Worm (Caenorhabditis elegans) whole organism, mixed stage, embryonic: ENCODE data around the gene lgc-27.

ENCODE experiments used
- M03D4.4 ChIP-seq: sonication (generic microtip); optimal IDR thresholded peaks from 2 replicates; lab custom pipeline; 2017; ENCODE audit warnings: mild to moderate bottlenecking, missing genetic modification characterization, missing compliant biosample characterization
- bed-3 ChIP-seq: fragments of 200-800 bp; sonication (Bioruptor generic); optimal IDR thresholded peaks from 3 replicates; lab custom pipeline; 2018; ENCODE audit warnings: mild to moderate bottlenecking, missing genetic modification characterization, moderate library complexity, missing compliant biosample characterization
- blmp-1 ChIP-seq: fragments of 150-350 bp; optimal IDR thresholded peaks from 2 replicates; lab custom pipeline; 2014; ENCODE audit warnings: missing biosample characterization, missing genetic modification characterization
- ceh-39 ChIP-seq: fragments of 150-350 bp; optimal IDR thresholded peaks from 2 replicates; lab custom pipeline; 2014; ENCODE audit warnings: missing biosample characterization, missing genetic modification characterization
- ceh-43 ChIP-seq: fragments of 200-800 bp; sonication (Bioruptor generic); optimal IDR thresholded peaks from 2 replicates; lab custom pipeline; 2018; ENCODE audit warnings: mild to moderate bottlenecking, missing genetic modification characterization, moderate library complexity, missing compliant biosample characterization
- ceh-83 ChIP-seq: fragments of 200-800 bp; sonication (Bioruptor generic); optimal IDR thresholded peaks from 2 replicates; lab custom pipeline; 2018; ENCODE audit warnings: mild to moderate bottlenecking, missing genetic modification characterization, missing compliant biosample characterization
- ces-1 ChIP-seq: fragments of 150-350 bp; optimal IDR thresholded peaks from 2 replicates; lab custom pipeline; 2014; ENCODE audit warnings: missing biosample characterization, missing genetic modification reagents, missing genetic modification characterization
- cnd-1 ChIP-seq: fragments of 200-800 bp; sonication (Bioruptor generic); optimal IDR thresholded peaks from 2 replicates; lab custom pipeline; 2018; ENCODE audit warnings: mild to moderate bottlenecking, missing genetic modification characterization, missing compliant biosample characterization
- drap-1 ChIP-seq: fragments of 200-800 bp; sonication (Bioruptor generic); optimal IDR thresholded peaks from 3 replicates; lab custom pipeline; 2018; ENCODE audit warnings: mild to moderate bottlenecking, missing genetic modification characterization, missing compliant biosample characterization
- elt-1 ChIP-seq: sonication (generic microtip); optimal IDR thresholded peaks from 2 replicates; lab custom pipeline; 2017; ENCODE audit warnings: missing genetic modification characterization, mild to moderate bottlenecking, missing compliant biosample characterization, antibody characterized with exemption, moderate library complexity, borderline replicate concordance; ENCODE audit not compliant: insufficient read depth
- elt-3 ChIP-seq: fragments of 150-350 bp; optimal IDR thresholded peaks from 2 replicates; lab custom pipeline; 2014; ENCODE audit warnings: missing biosample characterization, missing genetic modification characterization
- flh-1 ChIP-seq: fragments of 200-800 bp; sonication (Bioruptor generic); optimal IDR thresholded peaks from 2 replicates; lab custom pipeline; 2018; ENCODE audit warnings: mild to moderate bottlenecking, missing genetic modification characterization, moderate library complexity, missing compliant biosample characterization
- ham-2 ChIP-seq: fragments of 200-800 bp; sonication (Bioruptor generic); optimal IDR thresholded peaks from 2 replicates; lab custom pipeline; 2018; ENCODE audit warnings: mild to moderate bottlenecking, missing genetic modification characterization, missing compliant biosample characterization
- hlh-1 ChIP-seq: fragments of 150-350 bp; optimal IDR thresholded peaks from 2 replicates; lab custom pipeline; 2014; ENCODE audit warnings: missing biosample characterization, missing genetic modification reagents, missing genetic modification characterization
- lin-13 ChIP-seq: fragments of 150-350 bp; optimal IDR thresholded peaks from 2 replicates; lab custom pipeline; 2014; ENCODE audit warnings: missing biosample characterization, missing genetic modification characterization
- lin-32 ChIP-seq: fragments of 200-800 bp; sonication (Bioruptor generic); optimal IDR thresholded peaks from 2 replicates; lab custom pipeline; 2018; ENCODE audit warnings: mild to moderate bottlenecking, missing genetic modification characterization, missing compliant biosample characterization
- lsy-2 ChIP-seq: fragments of 150-350 bp; optimal IDR thresholded peaks from 2 replicates; lab custom pipeline; 2014; ENCODE audit warnings: missing biosample characterization, missing genetic modification characterization
- mab-5 ChIP-seq: fragments of 150-350 bp; optimal IDR thresholded peaks from 2 replicates; lab custom pipeline; 2014; ENCODE audit warnings: missing biosample characterization, missing genetic modification characterization
- mep-1 ChIP-seq: fragments of 150-350 bp; optimal IDR thresholded peaks from 2 replicates; lab custom pipeline; 2017; ENCODE audit warnings: missing biosample characterization, missing genetic modification reagents, missing genetic modification characterization, inconsistent platforms
- mls-2 ChIP-seq: sonication (generic microtip); optimal IDR thresholded peaks from 2 replicates; lab custom pipeline; 2016; ENCODE audit warnings: mild to moderate bottlenecking, missing genetic modification characterization, moderate library complexity, missing compliant biosample characterization
- nhr-12 ChIP-seq: fragments of 150-350 bp; optimal IDR thresholded peaks from 2 replicates; lab custom pipeline; 2014; ENCODE audit warnings: missing biosample characterization, missing genetic modification characterization
- nhr-2 ChIP-seq: fragments of 150-350 bp; optimal IDR thresholded peaks from 2 replicates; lab custom pipeline; 2014; ENCODE audit warnings: missing biosample characterization, missing genetic modification characterization
- nhr-237 ChIP-seq: fragments of 150-350 bp; optimal IDR thresholded peaks from 2 replicates; lab custom pipeline; 2014; ENCODE audit warnings: missing biosample characterization, missing genetic modification characterization
- nhr-28 ChIP-seq: fragments of 150-350 bp; optimal IDR thresholded peaks from 2 replicates; lab custom pipeline; 2014; ENCODE audit warnings: missing biosample characterization, missing genetic modification characterization
- nhr-76 ChIP-seq: sonication (generic microtip); optimal IDR thresholded peaks from 2 replicates; lab custom pipeline; 2017; ENCODE audit warnings: missing biosample characterization, missing genetic modification characterization
- pha-4 ChIP-seq: fragments of 150-350 bp; optimal IDR thresholded peaks from 2 replicates; lab custom pipeline; 2018; ENCODE audit warnings: missing biosample characterization, missing genetic modification reagents, missing genetic modification characterization
- sem-2 ChIP-seq: fragments of 200-800 bp; sonication (Bioruptor generic); optimal IDR thresholded peaks from 2 replicates; lab custom pipeline; 2018; ENCODE audit warnings: mild to moderate bottlenecking, missing genetic modification characterization, missing compliant biosample characterization
- snpc-4 ChIP-seq: fragments of 150-350 bp; optimal IDR thresholded peaks from 2 replicates; lab custom pipeline; 2014; ENCODE audit warnings: missing biosample characterization, missing genetic modification characterization
- sptf-1 ChIP-seq: sonication (generic microtip); optimal IDR thresholded peaks from 2 replicates; lab custom pipeline; 2017; ENCODE audit warnings: mild to moderate bottlenecking, missing genetic modification characterization, moderate library complexity, missing compliant biosample characterization
- tbx-8 ChIP-seq: fragments of 200-800 bp; sonication (Bioruptor generic); optimal IDR thresholded peaks from 2 replicates; lab custom pipeline; 2018; ENCODE audit warnings: mild to moderate bottlenecking, missing genetic modification characterization, moderate library complexity, missing compliant biosample characterization
- unc-120 ChIP-seq: sonication (generic microtip); optimal IDR thresholded peaks from 2 replicates; lab custom pipeline; 2017; ENCODE audit warnings: missing genetic modification characterization, missing compliant biosample characterization; ENCODE audit not compliant: poor library complexity, severe bottlenecking
- unc-39 ChIP-seq: fragments of 150-350 bp; optimal IDR thresholded peaks from 2 replicates; lab custom pipeline; 2014; ENCODE audit warnings: missing biosample characterization, missing genetic modification characterization
- unc-62 ChIP-seq: fragments of 150-350 bp; optimal IDR thresholded peaks from 2 replicates; lab custom pipeline; 2014; ENCODE audit warnings: missing biosample characterization, missing genetic modification reagents, missing genetic modification characterization
- zip-8 ChIP-seq: fragments of 150-350 bp; optimal IDR thresholded peaks from 2 replicates; lab custom pipeline; 2014; ENCODE audit warnings: missing biosample characterization, missing genetic modification characterization
- ztf-11 ChIP-seq: fragments of 150-350 bp; optimal IDR thresholded peaks from 2 replicates; lab custom pipeline; 2014; ENCODE audit warnings: missing biosample characterization, missing genetic modification characterization

The lgc-27 gene

DNA sequence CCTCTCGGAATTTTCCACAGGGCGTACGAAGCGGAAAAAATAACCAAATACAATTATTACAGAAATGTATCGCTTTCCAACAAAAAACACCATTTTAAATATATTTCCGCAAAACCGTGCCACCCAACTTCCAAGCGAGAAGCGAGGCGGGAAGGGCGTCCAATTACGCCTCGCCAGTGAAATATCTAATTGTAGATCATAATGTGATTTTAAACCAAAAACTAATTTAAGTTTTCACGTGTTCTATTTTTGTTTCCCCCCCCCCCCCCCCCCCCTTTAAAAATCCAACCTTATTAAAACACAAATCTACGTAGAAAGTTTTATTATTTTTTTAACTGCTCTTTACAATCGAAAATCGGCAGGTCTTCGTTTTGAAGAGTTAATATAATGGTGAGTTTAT lies 40.6 kb downstream of the lgc-27 start, which contains the start of gene F10G7.12:
TSS of gene F10G7.12 (plus strand) at position 301 of the 400 bp plus-strand sequence.
- TF ChIP-seq ham-2 (GFP tag; lab: Kevin White, UChicago) (no peak), cnd-1 (tag; lab: Kevin White, UChicago) (no peak)

DNA sequence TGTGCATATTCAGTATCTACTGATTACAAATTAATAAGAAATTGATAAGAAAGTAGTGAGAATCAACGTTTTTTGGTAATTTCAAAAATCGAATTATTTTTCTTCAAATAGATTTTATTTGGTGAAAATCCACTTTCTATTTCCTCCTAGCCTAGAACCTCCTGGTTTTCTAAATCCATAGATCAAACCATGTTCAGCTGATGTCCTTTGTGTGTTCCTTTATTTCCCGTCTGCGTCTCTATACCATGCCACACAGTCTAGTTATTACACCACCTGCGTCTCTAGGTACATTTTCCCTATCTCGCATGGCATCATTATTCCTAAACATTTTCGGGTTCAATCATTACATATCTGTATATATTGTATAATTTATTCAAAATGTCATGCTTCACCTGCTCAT lies 44.2 kb downstream of the lgc-27 start, which contains the start of gene F10G7.5:
TSS of gene F10G7.5 (plus strand) at position 286 of the 400 bp plus-strand sequence.
- TF ChIP-seq pha-4 (tag; lab: Kevin White, UChicago) (peak; percentile 47), mab-5 (no peak)

DNA sequence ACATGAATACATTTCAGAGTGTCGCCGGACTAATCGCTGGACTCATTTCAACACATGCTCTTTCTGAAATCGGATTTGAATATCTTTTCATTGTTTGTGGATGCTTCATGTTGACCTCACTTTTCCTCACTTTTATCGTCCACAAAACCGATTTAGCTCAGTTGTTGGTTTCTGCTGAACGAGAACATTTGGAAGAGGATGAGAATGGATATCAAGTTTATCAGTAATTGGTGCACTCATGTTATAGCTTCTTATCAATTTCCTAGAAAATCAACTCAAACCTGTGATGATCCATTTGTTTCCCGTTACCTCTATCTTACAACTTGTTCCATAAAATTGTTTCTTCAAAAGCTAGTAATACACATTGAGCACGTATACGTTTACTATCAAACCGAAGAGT lies 47.2 kb downstream of the lgc-27 start:
- TF ChIP-seq elt-3 (tag; lab: Kevin White, UChicago) (no peak), nhr-237 (tag; lab: Kevin White, UChicago) (no peak), sem-2 (GFP tag; lab: Kevin White, UChicago) (no peak), sptf-1 (tag; lab: Kevin White, UChicago) (no peak), mep-1 (tag; lab: Kevin White, UChicago) (no peak), lin-32 (GFP tag; lab: Kevin White, UChicago) (no peak), M03D4.4 (tag; lab: Kevin White, UChicago) (no peak), ces-1 (GFP tag; lab: Kevin White, UChicago) (no peak), ceh-39 (tag; lab: Kevin White, UChicago) (no peak), bed-3 (GFP tag; lab: Kevin White, UChicago) (no peak), unc-62 (GFP tag; lab: Kevin White, UChicago) (no peak), snpc-4 (tag; lab: Kevin White, UChicago) (no peak)
- TF ChIP-seq, all 35 proteins: peak for 0

ce11 chrII:4698266-4698771 lies 49.4 kb downstream of the lgc-27 start, which contains the start of the genes rpn-5 and scc-1:
Gene rpn-5, minus strand, starts transcription at chrII:4698427.
Gene scc-1, plus strand, starts transcription at chrII:4698721.
- TF ChIP-seq hlh-1 (tag; lab: Kevin White, UChicago) (peak; percentile 43), blmp-1 (tag; lab: Kevin White, UChicago) (no peak), nhr-237 (tag; lab: Kevin White, UChicago) (peak; percentile 71), lin-13 (peak; percentile 42), elt-3 (tag; lab: Kevin White, UChicago) (no peak), snpc-4 (tag; lab: Kevin White, UChicago) (no peak), unc-120 (tag; lab: Kevin White, UChicago) (no peak), nhr-12 (tag; lab: Kevin White, UChicago) (no peak), drap-1 (GFP tag; lab: Kevin White, UChicago) (no peak), flh-1 (GFP tag; lab: Kevin White, UChicago) (no peak), mls-2 (tag; lab: Kevin White, UChicago) (no peak), tbx-8 (GFP tag; lab: Kevin White, UChicago) (no peak), ceh-43 (GFP tag; lab: Kevin White, UChicago) (no peak), bed-3 (GFP tag; lab: Kevin White, UChicago) (no peak), unc-62 (GFP tag; lab: Kevin White, UChicago) (peak; percentile 88), mep-1 (tag; lab: Kevin White, UChicago) (peak; percentile 55), unc-39 (tag; lab: Kevin White, UChicago) (no peak), ham-2 (GFP tag; lab: Kevin White, UChicago) (no peak), ces-1 (GFP tag; lab: Kevin White, UChicago) (peak; percentile 80), nhr-76 (tag; lab: Kevin White, UChicago) (no peak), sem-2 (GFP tag; lab: Kevin White, UChicago) (no peak), ztf-11 (tag; lab: Kevin White, UChicago) (no peak), ceh-39 (tag; lab: Kevin White, UChicago) (peak; percentile 55), mab-5 (no peak), sptf-1 (tag; lab: Kevin White, UChicago) (peak; percentile 8), ceh-83 (GFP tag; lab: Kevin White, UChicago) (no peak), pha-4 (tag; lab: Kevin White, UChicago) (peak; percentile 85), nhr-2 (tag; lab: Kevin White, UChicago) (no peak), zip-8 (tag; lab: Kevin White, UChicago) (no peak), elt-1 (tag; lab: Kevin White, UChicago) (no peak), nhr-28 (no peak), lsy-2 (tag; lab: Kevin White, UChicago) (peak; percentile 99), M03D4.4 (tag; lab: Kevin White, UChicago) (no peak), cnd-1 (tag; lab: Kevin White, UChicago) (no peak)
- TF ChIP-seq, all 35 proteins: peak for 10
